Fruit fly (Drosophila melanogaster) whole organism, embryonic: Measurements from ENCODE around the gene pHCl-1.

ENCODE experiments used
- Adf1 ChIP-seq: fragments of 200-800 bp; sonication (Bioruptor generic); IDR thresholded peaks from 2 replicates; pipeline ENCODE4 v1.3.6; 2022; ENCODE audit warnings: missing biosample characterization, missing genetic modification characterization
- Atf-2 ChIP-seq: fragments of 200-800 bp; sonication (Bioruptor generic); optimal IDR thresholded peaks from 2 replicates; lab custom pipeline; 2016; ENCODE audit warnings: missing biosample characterization, missing genetic modification characterization
- Bteb2 ChIP-seq: fragments of 200-800 bp; sonication (Bioruptor generic); optimal IDR thresholded peaks from 2 replicates; lab custom pipeline; 2016; ENCODE audit warnings: missing biosample characterization, missing genetic modification characterization
- CG11093 ChIP-seq: fragments of 200-800 bp; sonication (Bioruptor generic); IDR thresholded peaks from 3 replicates; pipeline ENCODE4 v1.3.6; 2022; ENCODE audit warnings: missing biosample characterization, missing genetic modification characterization
- CG17186 ChIP-seq: fragments of 200-800 bp; sonication (Bioruptor generic); optimal IDR thresholded peaks from 3 replicates; lab custom pipeline; 2017; ENCODE audit warnings: missing biosample characterization, missing genetic modification reagents, missing genetic modification characterization
- CG18476 ChIP-seq: fragments of 200-800 bp; sonication (Bioruptor generic); optimal IDR thresholded peaks from 2 replicates; lab custom pipeline; 2016; ENCODE audit warnings: missing biosample characterization, mild to moderate bottlenecking, missing genetic modification characterization
- CG42726 ChIP-seq: fragments of 200-800 bp; sonication (Bioruptor generic); IDR thresholded peaks from 2 replicates; pipeline ENCODE4 v1.3.6; 2022; ENCODE audit warnings: missing biosample characterization, missing genetic modification characterization; ENCODE audit not compliant: partially characterized antibody
- CG7357 ChIP-seq: fragments of 200-800 bp; sonication (Bioruptor generic); IDR thresholded peaks from 3 replicates; pipeline ENCODE4 v1.3.6; 2022; ENCODE audit warnings: missing biosample characterization, missing genetic modification characterization
- CG9932 ChIP-seq: fragments of 200-800 bp; sonication (Bioruptor generic); IDR thresholded peaks from 2 replicates; pipeline ENCODE4 v1.3.6; 2022; ENCODE audit warnings: missing biosample characterization, missing genetic modification characterization
- CHES-1-like ChIP-seq: fragments of 200-800 bp; sonication (Bioruptor generic); optimal IDR thresholded peaks from 2 replicates; lab custom pipeline; 2016; ENCODE audit warnings: missing biosample characterization, missing genetic modification characterization
- CrebB ChIP-seq: fragments of 200-800 bp; sonication (Bioruptor generic); optimal IDR thresholded peaks from 3 replicates; lab custom pipeline; 2018; ENCODE audit warnings: missing biosample characterization, mild to moderate bottlenecking, missing genetic modification characterization
- Deaf1 ChIP-seq: fragments of 200-800 bp; optimal IDR thresholded peaks from 3 replicates; lab custom pipeline; 2019; ENCODE audit warnings: missing biosample characterization, mild to moderate bottlenecking, missing genetic modification characterization, moderate library complexity
- Dip2 ChIP-seq: fragments of 200-800 bp; sonication (Bioruptor generic); IDR thresholded peaks from 2 replicates; pipeline ENCODE4 v1.3.6; 2022; ENCODE audit warnings: missing biosample characterization, missing genetic modification characterization
- Elba2 ChIP-seq: fragments of 200-800 bp; sonication (Bioruptor generic); optimal IDR thresholded peaks from 3 replicates; lab custom pipeline; 2016; ENCODE audit warnings: missing biosample characterization, missing genetic modification characterization
- Gsc ChIP-seq: fragments of 200-800 bp; sonication (Bioruptor generic); IDR thresholded peaks from 2 replicates; pipeline ENCODE4 v1.3.6; 2022; ENCODE audit warnings: missing biosample characterization, missing genetic modification characterization
- Hey ChIP-seq: fragments of 200-800 bp; sonication (Bioruptor generic); optimal IDR thresholded peaks from 3 replicates; lab custom pipeline; 2018; ENCODE audit warnings: missing biosample characterization, mild to moderate bottlenecking, missing genetic modification characterization
- Hmr ChIP-seq: fragments of 200-800 bp; sonication (Bioruptor generic); optimal IDR thresholded peaks from 3 replicates; lab custom pipeline; 2017; ENCODE audit warnings: mild to moderate bottlenecking, missing biosample characterization, missing genetic modification reagents, missing genetic modification characterization
- Jarid2 ChIP-seq: fragments of 200-800 bp; sonication (Bioruptor generic); optimal IDR thresholded peaks from 3 replicates; lab custom pipeline; 2017; ENCODE audit warnings: mild to moderate bottlenecking, missing biosample characterization, missing genetic modification reagents, missing genetic modification characterization
- Lpt ChIP-seq: fragments of >200 bp; optimal IDR thresholded peaks from 2 replicates; lab custom pipeline; 2018; ENCODE audit warnings: missing biosample characterization, missing genetic modification characterization
- Mes4 ChIP-seq: fragments of 200-800 bp; sonication (Bioruptor generic); optimal IDR thresholded peaks from 2 replicates; lab custom pipeline; 2016; ENCODE audit warnings: missing biosample characterization, missing genetic modification characterization
- Mrtf ChIP-seq: fragments of 200-800 bp; sonication (Bioruptor generic); IDR thresholded peaks from 3 replicates; pipeline ENCODE4 v1.3.6; 2022; ENCODE audit warnings: missing biosample characterization, missing genetic modification characterization
- Pdp1 ChIP-seq, 2 experiments: fragments of 200-800 bp; sonication (Bioruptor generic); optimal IDR thresholded peaks; 3 replicates each; lab custom pipeline; 2016; ENCODE audit warnings: missing biosample characterization in 2 of 2, missing genetic modification characterization in 2 of 2, mild to moderate bottlenecking in 1 of 2, moderate library complexity in 1 of 2
- Six4 ChIP-seq: fragments of 200-800 bp; sonication (Bioruptor generic); optimal IDR thresholded peaks from 2 replicates; lab custom pipeline; 2016; ENCODE audit warnings: missing biosample characterization, missing genetic modification characterization
- Sry-β ChIP-seq: fragments of 200-800 bp; sonication (Bioruptor generic); optimal IDR thresholded peaks from 2 replicates; lab custom pipeline; 2018; ENCODE audit warnings: missing biosample characterization, mild to moderate bottlenecking, missing genetic modification characterization, moderate library complexity
- TFAM ChIP-seq: fragments of 200-800 bp; sonication (Bioruptor generic); optimal IDR thresholded peaks from 2 replicates; lab custom pipeline; 2017; ENCODE audit warnings: missing biosample characterization, missing genetic modification characterization, inconsistent platforms
- Xrp1 ChIP-seq: fragments of 200-800 bp; sonication (Bioruptor generic); IDR thresholded peaks from 2 replicates; pipeline ENCODE4 v1.3.6; 2022; ENCODE audit warnings: missing biosample characterization, missing genetic modification characterization
- ato ChIP-seq: fragments of 200-800 bp; sonication (Bioruptor generic); IDR thresholded peaks from 2 replicates; pipeline ENCODE4 v1.3.6; 2022; ENCODE audit warnings: missing biosample characterization, missing genetic modification characterization; ENCODE audit not compliant: partially characterized antibody
- bbx ChIP-seq: fragments of 200-800 bp; sonication (Bioruptor generic); IDR thresholded peaks from 2 replicates; pipeline ENCODE4 v1.3.6; 2022; ENCODE audit warnings: missing biosample characterization, missing genetic modification characterization; ENCODE audit not compliant: partially characterized antibody
- br ChIP-seq: fragments of >200 bp; optimal IDR thresholded peaks from 2 replicates; lab custom pipeline; 2017
- btn ChIP-seq: fragments of 200-800 bp; sonication (Bioruptor generic); optimal IDR thresholded peaks from 2 replicates; lab custom pipeline; 2016; ENCODE audit warnings: missing biosample characterization, missing genetic modification characterization
- caup ChIP-seq: fragments of 200-800 bp; sonication (Bioruptor generic); optimal IDR thresholded peaks from 3 replicates; lab custom pipeline; 2017; ENCODE audit warnings: missing biosample characterization, mild to moderate bottlenecking, missing genetic modification characterization, moderate library complexity; ENCODE audit not compliant: severe bottlenecking
- crp ChIP-seq, 2 experiments: fragments of 200-800 bp; sonication (Bioruptor generic); optimal IDR thresholded peaks; 2 replicates in 1 of 2; 3 replicates in 1 of 2; lab custom pipeline; 2017; ENCODE audit warnings: missing biosample characterization in 2 of 2, missing genetic modification characterization in 2 of 2, mild to moderate bottlenecking in 1 of 2, moderate library complexity in 1 of 2
- dpn ChIP-seq, 2 experiments: fragments of 200-800 bp; sonication (Bioruptor generic); optimal IDR thresholded peaks; 3 replicates each; lab custom pipeline; 2016; ENCODE audit warnings: missing biosample characterization in 2 of 2, missing genetic modification characterization in 2 of 2
- dysf ChIP-seq: fragments of 200-800 bp; sonication (Bioruptor generic); IDR thresholded peaks from 3 replicates; pipeline ENCODE4 v1.3.6; 2022; ENCODE audit warnings: missing biosample characterization, missing genetic modification characterization
- ewg ChIP-seq: fragments of 200-800 bp; sonication (Bioruptor generic); optimal IDR thresholded peaks from 3 replicates; lab custom pipeline; 2017; ENCODE audit warnings: mild to moderate bottlenecking, missing biosample characterization, missing genetic modification reagents, missing genetic modification characterization
- hth ChIP-seq: fragments of >200 bp; optimal IDR thresholded peaks from 2 replicates; lab custom pipeline; 2017; ENCODE audit warnings: inconsistent platforms
- kay ChIP-seq: fragments of 200-800 bp; sonication (Bioruptor generic); optimal IDR thresholded peaks from 2 replicates; lab custom pipeline; 2016; ENCODE audit warnings: missing biosample characterization, missing genetic modification characterization
- onecut ChIP-seq: fragments of 200-800 bp; sonication (Bioruptor generic); IDR thresholded peaks from 2 replicates; pipeline ENCODE4 v1.3.6; 2022; ENCODE audit warnings: missing biosample characterization, missing genetic modification characterization
- org-1 ChIP-seq: fragments of 200-800 bp; sonication (Bioruptor generic); optimal IDR thresholded peaks from 2 replicates; lab custom pipeline; 2017; ENCODE audit warnings: missing biosample characterization, missing genetic modification characterization
- peb ChIP-seq: fragments of 200-800 bp; sonication (Bioruptor generic); IDR thresholded peaks from 2 replicates; pipeline ENCODE4 v1.3.6; 2022; ENCODE audit warnings: missing biosample characterization, missing genetic modification characterization
- phol ChIP-seq: fragments of 200-800 bp; sonication (Bioruptor generic); optimal IDR thresholded peaks from 3 replicates; lab custom pipeline; 2018; ENCODE audit warnings: missing biosample characterization, mild to moderate bottlenecking, missing genetic modification characterization, moderate library complexity
- row ChIP-seq: fragments of 200-800 bp; sonication (Bioruptor generic); IDR thresholded peaks from 3 replicates; pipeline ENCODE4 v1.3.6; 2022; ENCODE audit warnings: missing biosample characterization, missing genetic modification characterization
- sc ChIP-seq, 3 experiments: fragments of >200 bp in 2 of 3; fragments of 200-800 bp in 1 of 3; sonication (Bioruptor generic) in 1 of 3; optimal IDR thresholded peaks; 2 replicates in 2 of 3; 3 replicates in 1 of 3; lab custom pipeline; 2017; ENCODE audit warnings: mild to moderate bottlenecking in 1 of 3, missing biosample characterization in 1 of 3, missing genetic modification characterization in 1 of 3, missing genetic modification reagents in 1 of 3
- seq ChIP-seq: fragments of 200-800 bp; sonication (Bioruptor generic); IDR thresholded peaks from 2 replicates; pipeline ENCODE4 v1.3.6; 2022; ENCODE audit warnings: missing biosample characterization, missing genetic modification characterization
- slbo ChIP-seq: fragments of 200-800 bp; sonication (Bioruptor generic); IDR thresholded peaks from 2 replicates; pipeline ENCODE4 v1.3.6; 2022; ENCODE audit warnings: missing biosample characterization, missing genetic modification characterization
- slp2 ChIP-seq: fragments of 200-800 bp; sonication (Bioruptor generic); optimal IDR thresholded peaks from 2 replicates; lab custom pipeline; 2016; ENCODE audit warnings: missing biosample characterization, missing genetic modification characterization
- sob ChIP-seq: fragments of 200-800 bp; sonication (Bioruptor generic); IDR thresholded peaks from 2 replicates; pipeline ENCODE4 v1.3.6; 2022; ENCODE audit warnings: missing biosample characterization, missing genetic modification characterization
- sug ChIP-seq: fragments of 200-800 bp; optimal IDR thresholded peaks from 2 replicates; lab custom pipeline; 2019; ENCODE audit warnings: missing biosample characterization, mild to moderate bottlenecking, missing genetic modification characterization, moderate library complexity
- tio ChIP-seq: fragments of 200-800 bp; sonication (Bioruptor generic); optimal IDR thresholded peaks from 2 replicates; lab custom pipeline; 2017; ENCODE audit warnings: missing biosample characterization, missing genetic modification characterization, inconsistent platforms
- twi ChIP-seq: fragments of 200-800 bp; optimal IDR thresholded peaks from 2 replicates; lab custom pipeline; 2019; ENCODE audit warnings: missing biosample characterization, mild to moderate bottlenecking, missing genetic modification characterization, moderate library complexity

The pHCl-1 gene

dm6 chr3L:15898952-15899351 is at the start of gene pHCl-1:
pHCl-1 (minus strand) TSS chr3L:15899029.
- TF ChIP-seq CG9932 (GFP tag; lab: Robert Waterston, UW): no peak
- TF ChIP-seq kay (GFP tag; lab: Kevin White, UChicago): no peak
- no peak for TF ChIP-seq Dip2
- TF ChIP-seq Pdp1 (GFP tag; optimal IDR thresholded peaks at IDR 0.05; lab: Kevin White, UChicago): no peak
- TF ChIP-seq Jarid2 (GFP tag; lab: Kevin White, UChicago): no peak
- no peak for TF ChIP-seq caup (GFP tag; lab: Kevin White, UChicago)
- TF ChIP-seq sc (optimal IDR thresholded peaks at IDR 0.05; lab: Kevin White, UChicago): no peak
- no peak for TF ChIP-seq sc (GFP tag; optimal IDR thresholded peaks at IDR 0.05; lab: Kevin White, UChicago)
- TF ChIP-seq Elba2 (GFP tag; lab: Kevin White, UChicago): no peak
- TF ChIP-seq crp (GFP tag; optimal IDR thresholded peaks at IDR 0.05; lab: Kevin White, UChicago): peak in 1 of 2 experiments; percentile 64
- TF ChIP-seq onecut (GFP tag; lab: Robert Waterston, UW): no peak
- peak; percentile 75 for TF ChIP-seq Deaf1 (tag; lab: Kevin White, UChicago)
- no peak for TF ChIP-seq slbo (GFP tag; lab: Robert Waterston, UW)
- TF ChIP-seq slp2 (GFP tag; lab: Kevin White, UChicago): no peak
- no peak for TF ChIP-seq peb
- TF ChIP-seq, all 482 proteins: peak for 2

- peak; percentile 68 for TF ChIP-seq row (GFP tag; lab: Robert Waterston, UW)
- no peak for TF ChIP-seq Adf1
- peak; percentile 35 for TF ChIP-seq Mes4 (GFP tag; lab: Kevin White, UChicago)
- TF ChIP-seq CG7357: no peak
- TF ChIP-seq CG18476 (GFP tag; lab: Kevin White, UChicago): peak; percentile 44
- TF ChIP-seq CHES-1-like: no peak
- TF ChIP-seq tio (GFP tag; lab: Kevin White, UChicago): peak; percentile 24
- TF ChIP-seq ato (GFP tag; lab: Robert Waterston, UW): no peak
- peak; percentile 37 for TF ChIP-seq org-1
- TF ChIP-seq hth: no peak
- no peak for TF ChIP-seq twi (tag; lab: Kevin White, UChicago)
- no peak for TF ChIP-seq bbx (GFP tag; lab: Robert Waterston, UW)
- TF ChIP-seq br (lab: Kevin White, UChicago): no peak
- TF ChIP-seq CG11093 (GFP tag; lab: Robert Waterston, UW): peak; percentile 55; the same call in 2 of the 3 replicates
- no peak for TF ChIP-seq CrebB
- peak; percentile 50; the same call in 1 of the 3 replicates for TF ChIP-seq Mrtf (GFP tag; lab: Robert Waterston, UW)
- peak; percentile 26 for TF ChIP-seq slp2 (GFP tag; lab: Kevin White, UChicago)
- no peak for TF ChIP-seq CG42726 (GFP tag; lab: Robert Waterston, UW)
- TF ChIP-seq ewg (GFP tag; lab: Kevin White, UChicago): peak; percentile 78
- no peak for TF ChIP-seq Lpt (GFP tag; lab: Kevin White, UChicago)
- TF ChIP-seq Xrp1 (GFP tag; lab: Robert Waterston, UW): peak; percentile 74
- no peak for TF ChIP-seq CG17186 (GFP tag; lab: Kevin White, UChicago)
- TF ChIP-seq Atf-2: no peak
- no peak for TF ChIP-seq Hey
- 0 out of 2 replicates have a peak, but pooled peaks have one; percentile 12 for TF ChIP-seq Gsc (GFP tag; lab: Robert Waterston, UW)
- TF ChIP-seq Hmr: no peak
- TF ChIP-seq Sry-β (GFP tag; lab: Kevin White, UChicago): no peak
- no peak for TF ChIP-seq sob (GFP tag; lab: Robert Waterston, UW)
- peak; percentile 63 for TF ChIP-seq Six4 (GFP tag; lab: Kevin White, UChicago)
- TF ChIP-seq Bteb2 (GFP tag; lab: Kevin White, UChicago): no peak
- TF ChIP-seq dpn (GFP tag; optimal IDR thresholded peaks at IDR 0.05; lab: Kevin White, UChicago): peak; percentile 41 to 61
- TF ChIP-seq dysf (GFP tag; lab: Robert Waterston, UW): peak; percentile 79
- TF ChIP-seq btn: peak; percentile 42
- TF ChIP-seq sug (tag; lab: Kevin White, UChicago): peak; percentile 6
- no peak for TF ChIP-seq seq (GFP tag; lab: Robert Waterston, UW)
- TF ChIP-seq phol (tag; lab: Kevin White, UChicago): peak; percentile 48
- TF ChIP-seq TFAM (GFP tag; lab: Kevin White, UChicago): no peak
Observed at dm6 chr3L:15940823-15941222, 42.0 kb upstream of the pHCl-1 start.
